Fruit fly (Drosophila melanogaster) whole organism: ENCODE results near the gene CG14262.

Experiments used
- EcR ChIP-seq, 2 experiments: fragments of >200 bp; optimal IDR thresholded peaks; 2 replicates each; lab custom pipeline; 2017; ENCODE audit warnings: missing biosample characterization in 2 of 2, missing genetic modification characterization in 2 of 2, missing genetic modification reagents in 2 of 2
- usp ChIP-seq: fragments of >200 bp; optimal IDR thresholded peaks from 2 replicates; lab custom pipeline; 2017; ENCODE audit warnings: missing biosample characterization, missing genetic modification characterization, mixed read lengths

DNA sequence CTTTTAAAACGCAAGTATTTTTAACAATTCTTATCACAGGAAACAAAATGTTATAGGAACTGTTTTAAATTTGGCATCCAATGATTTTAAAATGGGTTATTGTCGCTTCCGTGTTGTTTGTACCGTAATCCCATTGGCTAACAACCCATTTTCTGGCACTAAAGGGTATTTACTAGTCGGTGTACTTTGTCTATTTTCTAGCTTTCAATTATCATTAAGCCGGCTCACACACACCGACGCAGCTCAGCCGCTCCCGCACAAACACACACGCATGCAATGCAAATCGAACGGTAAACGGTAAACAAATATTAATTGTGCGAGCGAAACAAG, 20.9 kb downstream of the CG14262 start:
- TF ChIP-seq EcR (GFP tag; optimal IDR thresholded peaks at IDR 0.05; lab: Kevin White, UChicago), result no peak
- no peak for TF ChIP-seq usp
